Fruit fly (Drosophila melanogaster): ENCODE data around the gene CG45413.

CG45413 gene

dm6 chr3L:6979387-6980249, 47.9 kb upstream of the CG45413 start, which contains the start of gene Galphai (continued):
- TF ChIP-seq vfl (GFP tag; optimal IDR thresholded peaks at IDR 0.05) (no peak), CG16815 (GFP tag; optimal IDR thresholded peaks at IDR 0.05) (no peak), CG8924 (tag; optimal IDR thresholded peaks at IDR 0.05) (peak; percentile 42), z (GFP tag; IDR thresholded peaks at IDR 0.05) (no peak), gfzf (GFP tag; optimal IDR thresholded peaks at IDR 0.05) (peak; percentile 100), Spps (tag; optimal IDR thresholded peaks at IDR 0.05) (peak; percentile 15), CG13775 (GFP tag; optimal IDR thresholded peaks at IDR 0.05) (no peak), Nf-YC (tag; optimal IDR thresholded peaks at IDR 0.05) (peak; percentile 69), eve (GFP tag; optimal IDR thresholded peaks at IDR 0.05) (no peak), Fer1 (GFP tag; optimal IDR thresholded peaks at IDR 0.05) (no peak), CG8281 (tag; optimal IDR thresholded peaks at IDR 0.05) (no peak), CG15479 (GFP tag; optimal IDR thresholded peaks at IDR 0.05) (peak; percentile 96), zen (tag; optimal IDR thresholded peaks at IDR 0.05) (peak; percentile 64), CG4282 (GFP tag; optimal IDR thresholded peaks at IDR 0.05) (peak; percentile 40), CG4617 (GFP tag; optimal IDR thresholded peaks at IDR 0.05; ENCODE audit: borderline replicate concordance) (peak; percentile 91), CrebB (tag; optimal IDR thresholded peaks at IDR 0.05) (peak; percentile 57), CG12769 (tag; optimal IDR thresholded peaks at IDR 0.05) (peak; percentile 60), CG5953 (GFP tag; IDR thresholded peaks at IDR 0.05) (no peak), Dp (GFP tag; optimal IDR thresholded peaks at IDR 0.05) (peak; percentile 99), Stat92E (GFP tag; optimal IDR thresholded peaks at IDR 0.05) (peak in 1 of 3 experiments; percentile 81), CG2889 (GFP tag; IDR thresholded peaks at IDR 0.05) (no peak), BEAF-32 (GFP tag; optimal IDR thresholded peaks at IDR 0.05) (peak; percentile 67), Fer2 (tag; optimal IDR thresholded peaks at IDR 0.05) (no peak), pnt (GFP tag; optimal IDR thresholded peaks at IDR 0.05) (peak; percentile 41), CG14050 (GFP tag; IDR thresholded peaks at IDR 0.05) (no peak), Meics (GFP tag; optimal IDR thresholded peaks at IDR 0.05) (no peak), grau (tag; optimal IDR thresholded peaks at IDR 0.05) (peak; percentile 10), CG9817 (tag; optimal IDR thresholded peaks at IDR 0.05) (peak; percentile 28), CG30020 (tag; optimal IDR thresholded peaks at IDR 0.05) (peak; percentile 24), corto (GFP tag; optimal IDR thresholded peaks at IDR 0.05) (no peak), CG13624 (GFP tag; optimal IDR thresholded peaks at IDR 0.05) (peak; percentile 80), dmrt99B (tag; optimal IDR thresholded peaks at IDR 0.05) (no peak), pzg (GFP tag; optimal IDR thresholded peaks at IDR 0.05) (peak; percentile 100), hbn (GFP tag; IDR thresholded peaks at IDR 0.05; ENCODE audit: partially characterized antibody) (no peak), Dip2 (GFP tag; IDR thresholded peaks at IDR 0.05) (no peak), rib (GFP tag; IDR thresholded peaks at IDR 0.05) (peak; percentile 49), hth (optimal IDR thresholded peaks at IDR 0.05) (no peak), mld (GFP tag; IDR thresholded peaks at IDR 0.05; ENCODE audit: partially characterized antibody) (no peak), inv (GFP tag; IDR thresholded peaks at IDR 0.05; ENCODE audit: partially characterized antibody) (no peak; the same call in 1 of the 2 replicates), Mad (GFP tag; optimal IDR thresholded peaks at IDR 0.05) (peak; percentile 59), al (GFP tag; IDR thresholded peaks at IDR 0.05) (0 out of 2 replicates have a peak, but pooled peaks have one; percentile 4), CG7987 (GFP tag; optimal IDR thresholded peaks at IDR 0.05) (peak; percentile 36), Gug (GFP tag; IDR thresholded peaks at IDR 0.05) (no peak), CG8388 (GFP tag; optimal IDR thresholded peaks at IDR 0.05) (no peak), CG6254 (GFP tag; optimal IDR thresholded peaks at IDR 0.05) (no peak), CG17912 (GFP tag; optimal IDR thresholded peaks at IDR 0.05) (peak; percentile 47), CG2116 (GFP tag; optimal IDR thresholded peaks at IDR 0.05) (peak; percentile 72), YL-1 (GFP tag; optimal IDR thresholded peaks at IDR 0.05) (peak; percentile 81)

Measured in whole organism, embryonic.